Worm (Caenorhabditis elegans): ENCODE results near the gene F35E8.10.

Gene F35E8.10

DNA sequence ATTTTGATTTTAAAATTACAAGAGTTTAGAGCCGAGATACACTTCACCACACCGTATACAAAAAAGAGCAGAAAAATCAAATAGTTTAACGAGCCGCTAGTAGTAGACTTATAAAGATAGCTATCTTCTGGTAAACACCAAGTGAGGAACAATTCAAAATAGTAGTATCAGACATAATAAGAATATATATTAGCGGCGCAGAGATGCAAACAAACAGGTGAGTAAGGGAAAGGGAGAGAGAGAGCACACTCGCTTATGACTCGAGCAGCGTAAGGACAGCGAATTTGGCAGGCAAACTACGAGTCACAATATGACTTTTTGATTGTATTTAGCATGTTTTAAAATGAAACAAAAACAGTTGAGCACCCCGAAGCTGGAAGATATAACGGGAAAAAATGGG lies 28.9 kb downstream of the F35E8.10 start:
- peak; percentile 10 for TF ChIP-seq sma-9 (GFP tag; optimal IDR thresholded peaks at IDR 0.05)
- no peak for TF ChIP-seq sma-9 (tag; optimal IDR thresholded peaks at IDR 0.05)
- TF ChIP-seq fos-1 (tag; optimal IDR thresholded peaks at IDR 0.05) = peak; percentile 84
- no peak for TF ChIP-seq lin-11 (tag; optimal IDR thresholded peaks at IDR 0.05)

DNA sequence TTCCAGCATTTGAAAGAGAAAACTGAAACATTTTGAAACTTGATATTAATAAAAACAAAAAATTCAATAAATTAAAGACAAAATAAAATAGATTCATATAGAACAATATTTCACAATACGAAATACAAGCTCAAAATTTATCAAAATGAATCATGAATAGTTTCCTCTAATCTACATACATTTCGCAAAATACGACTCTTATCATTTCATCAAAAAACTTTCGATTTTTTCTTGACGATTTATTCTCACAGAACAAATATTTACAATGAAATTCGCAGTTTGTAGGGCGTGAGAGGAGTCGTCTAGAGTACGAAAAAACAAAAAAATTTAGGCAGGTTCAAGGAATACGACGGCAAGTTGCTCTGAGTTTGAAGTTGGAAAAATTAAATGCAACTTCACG lies 30.1 kb downstream of the F35E8.10 start:
- no peak for TF ChIP-seq elt-3 (tag; optimal IDR thresholded peaks at IDR 0.05)
- TF ChIP-seq fos-1 (tag; optimal IDR thresholded peaks at IDR 0.05) = peak; percentile 88

DNA sequence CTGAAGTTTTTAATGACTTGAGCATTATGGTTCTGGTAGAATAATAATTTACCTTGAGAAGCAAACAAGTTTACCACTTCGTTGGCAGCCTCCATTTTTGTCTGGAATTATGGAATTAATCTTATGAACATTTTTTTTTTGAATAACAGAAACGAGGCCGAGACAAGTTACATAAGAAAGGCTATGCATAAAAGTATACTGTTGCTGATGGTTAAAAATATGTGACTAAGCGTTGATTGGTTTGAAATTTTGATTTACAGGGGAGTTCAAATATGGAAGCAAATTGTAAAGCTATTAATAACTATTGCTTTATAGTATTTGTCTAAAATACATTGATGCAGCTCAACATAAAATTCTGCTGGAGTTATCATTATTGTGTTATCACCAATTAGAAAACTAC lies 31.4 kb downstream of the F35E8.10 start, which contains the start of gene cgt-1:
Gene cgt-1 (minus strand): TSS at position 101 of the 400 bp plus-strand sequence.
- TF ChIP-seq lin-13 (GFP tag; optimal IDR thresholded peaks at IDR 0.05) (no peak), nhr-23 (tag; optimal IDR thresholded peaks at IDR 0.05) (no peak), alr-1 (tag; optimal IDR thresholded peaks at IDR 0.05) (no peak)

DNA sequence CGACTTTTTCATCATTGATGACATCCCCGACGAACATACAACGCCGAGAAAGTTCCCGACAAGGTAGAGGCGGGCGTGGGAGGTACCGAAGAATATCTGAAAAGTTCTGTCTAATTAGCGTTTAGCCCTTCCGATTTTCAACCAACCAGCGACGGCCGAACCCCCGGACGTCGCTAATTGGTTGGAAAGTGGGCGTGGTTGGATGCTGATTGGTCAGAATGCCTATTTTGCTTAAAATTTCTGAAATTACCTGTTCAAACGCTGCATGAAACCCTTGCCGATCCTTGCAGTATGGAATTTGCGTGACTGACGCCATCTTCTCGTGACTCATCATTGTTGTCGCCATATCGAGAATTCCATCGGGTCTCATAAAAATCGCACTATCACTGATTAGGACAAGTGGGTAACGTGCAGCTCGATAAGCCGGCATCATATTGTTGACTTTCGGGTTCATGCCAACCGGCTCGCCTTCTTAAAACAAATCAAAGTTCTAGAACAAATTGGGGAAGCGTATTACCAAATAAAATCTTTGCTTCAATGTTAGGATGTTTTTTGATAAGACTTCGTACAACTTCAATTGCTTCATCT lies 32.4 kb downstream of the F35E8.10 start:
- TF ChIP-seq unc-62 (GFP tag; optimal IDR thresholded peaks at IDR 0.05) (no peak), ceh-82 (tag; optimal IDR thresholded peaks at IDR 0.05) (no peak), nhr-129 (tag; optimal IDR thresholded peaks at IDR 0.05) (peak; percentile 29), C34F6.9 (tag; optimal IDR thresholded peaks at IDR 0.05) (no peak), mbf-1 (tag; optimal IDR thresholded peaks at IDR 0.05) (no peak), elt-1 (tag; optimal IDR thresholded peaks at IDR 0.05) (no peak), R02D3.7 (tag; optimal IDR thresholded peaks at IDR 0.05) (no peak), snpc-4 (tag; optimal IDR thresholded peaks at IDR 0.05) (no peak), sma-9 (GFP tag; optimal IDR thresholded peaks at IDR 0.05) (peak; percentile 71), sma-9 (tag; optimal IDR thresholded peaks at IDR 0.05) (no peak), nhr-23 (tag; optimal IDR thresholded peaks at IDR 0.05) (no peak), nhr-6 (tag; optimal IDR thresholded peaks at IDR 0.05) (no peak), nhr-12 (tag; optimal IDR thresholded peaks at IDR 0.05) (no peak), nhr-10 (tag; optimal IDR thresholded peaks at IDR 0.05) (no peak), lin-39 (tag; optimal IDR thresholded peaks at IDR 0.05) (no peak), mdl-1 (tag; optimal IDR thresholded peaks at IDR 0.05) (no peak), nhr-11 (tag; optimal IDR thresholded peaks at IDR 0.05) (no peak), F13H6.1 (tag; optimal IDR thresholded peaks at IDR 0.05) (no peak), unc-39 (tag; optimal IDR thresholded peaks at IDR 0.05) (no peak), fos-1 (tag; optimal IDR thresholded peaks at IDR 0.05) (peak; percentile 93), ama-1 (optimal IDR thresholded peaks at IDR 0.05) (no peak), blmp-1 (tag; optimal IDR thresholded peaks at IDR 0.05; ENCODE audit: insufficient read depth) (no peak), lsy-2 (tag; optimal IDR thresholded peaks at IDR 0.05) (no peak), ceh-16 (tag; optimal IDR thresholded peaks at IDR 0.05) (no peak), crh-2 (tag; optimal IDR thresholded peaks at IDR 0.05) (no peak), nhr-21 (tag; optimal IDR thresholded peaks at IDR 0.05) (no peak), nhr-237 (tag; optimal IDR thresholded peaks at IDR 0.05) (no peak), nhr-77 (tag; optimal IDR thresholded peaks at IDR 0.05) (no peak), gmeb-1 (tag; optimal IDR thresholded peaks at IDR 0.05) (peak; percentile 25), mab-5 (tag; optimal IDR thresholded peaks at IDR 0.05) (no peak), ztf-4 (tag; optimal IDR thresholded peaks at IDR 0.05) (no peak), skn-1 (tag; optimal IDR thresholded peaks at IDR 0.05) (no peak), elt-3 (tag; optimal IDR thresholded peaks at IDR 0.05) (no peak), aly-2 (tag; optimal IDR thresholded peaks at IDR 0.05) (no peak), peb-1 (tag; optimal IDR thresholded peaks at IDR 0.05) (no peak), alr-1 (tag; optimal IDR thresholded peaks at IDR 0.05) (no peak)

DNA sequence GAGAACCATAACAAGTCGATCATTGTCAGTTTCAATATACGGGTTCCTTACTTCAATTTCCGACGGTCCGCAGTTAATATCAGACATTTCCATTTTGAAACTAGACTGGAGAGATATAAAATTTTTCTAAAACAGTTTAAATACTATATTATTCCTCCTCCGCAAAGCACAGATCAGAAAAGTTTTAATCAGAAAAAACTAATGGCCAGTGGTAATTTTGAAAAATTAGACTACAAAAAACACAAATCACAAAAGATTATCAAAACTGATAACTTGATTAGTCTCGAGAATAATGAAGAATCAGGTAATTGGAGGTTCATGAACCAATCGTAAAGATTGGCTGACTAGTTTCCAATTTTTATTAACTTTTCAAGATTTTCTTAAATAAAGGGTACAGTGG lies 34.2 kb downstream of the F35E8.10 start, which contains the start of gene T06C12.9:
Gene T06C12.9 (minus strand): TSS at position 101 of the 400 bp plus-strand sequence.
- TF ChIP-seq lin-11 (tag; optimal IDR thresholded peaks at IDR 0.05) = no peak
- TF ChIP-seq Y55F3AM.14 (GFP tag; optimal IDR thresholded peaks at IDR 0.05) = no peak
- TF ChIP-seq ztf-1 (GFP tag; conservative IDR thresholded peaks at IDR 0.05) = no peak
- no peak for TF ChIP-seq gmeb-1 (tag; optimal IDR thresholded peaks at IDR 0.05)
- no peak for TF ChIP-seq R02D3.7 (tag; optimal IDR thresholded peaks at IDR 0.05)
